Fruit fly (Drosophila melanogaster): ENCODE results near the gene Flacc.

Flacc gene

dm6 chrX:18893433-18893832 is at the start of gene Flacc:
Flacc (minus strand) TSS chrX:18893636.
- TF ChIP-seq insv (optimal IDR thresholded peaks at IDR 0.05) (no peak), h (optimal IDR thresholded peaks at IDR 0.05) (no peak), Myc (optimal IDR thresholded peaks at IDR 0.05) (no peak), Sin3A (optimal IDR thresholded peaks at IDR 0.05) (no peak), psq (optimal IDR thresholded peaks at IDR 0.05) (no peak), ttk (optimal IDR thresholded peaks at IDR 0.05) (no peak)

dm6 chrX:18942648-18943047 is 49.2 kb upstream of the Flacc start:
- TF ChIP-seq Sin3A (optimal IDR thresholded peaks at IDR 0.05) = no peak
- no peak for TF ChIP-seq insv (optimal IDR thresholded peaks at IDR 0.05)
- no peak for TF ChIP-seq h (optimal IDR thresholded peaks at IDR 0.05)
- TF ChIP-seq psq (optimal IDR thresholded peaks at IDR 0.05) = no peak
- TF ChIP-seq ttk (optimal IDR thresholded peaks at IDR 0.05) = no peak
- TF ChIP-seq Myc (optimal IDR thresholded peaks at IDR 0.05) = no peak

- TF ChIP-seq psq (optimal IDR thresholded peaks at IDR 0.05) (no peak), h (optimal IDR thresholded peaks at IDR 0.05) (no peak)
These were observed 48.5 kb upstream of the Flacc start for dm6 chrX:18941980-18942379.

- TF ChIP-seq Myc (optimal IDR thresholded peaks at IDR 0.05) (no peak), h (optimal IDR thresholded peaks at IDR 0.05) (no peak), ttk (optimal IDR thresholded peaks at IDR 0.05) (no peak), insv (optimal IDR thresholded peaks at IDR 0.05) (no peak), psq (optimal IDR thresholded peaks at IDR 0.05) (no peak), Sin3A (optimal IDR thresholded peaks at IDR 0.05) (no peak)
These were observed 46.0 kb upstream of the Flacc start for dm6 chrX:18939429-18939828.

dm6 chrX:18938127-18938939 is 44.9 kb upstream of the Flacc start:
- TF ChIP-seq ttk (optimal IDR thresholded peaks at IDR 0.05) (no peak), psq (optimal IDR thresholded peaks at IDR 0.05) (no peak), h (optimal IDR thresholded peaks at IDR 0.05) (no peak), Myc (optimal IDR thresholded peaks at IDR 0.05) (no peak), Sin3A (optimal IDR thresholded peaks at IDR 0.05) (no peak), insv (optimal IDR thresholded peaks at IDR 0.05) (no peak)

- TF ChIP-seq Myc (optimal IDR thresholded peaks at IDR 0.05) (no peak), ttk (optimal IDR thresholded peaks at IDR 0.05) (no peak), Sin3A (optimal IDR thresholded peaks at IDR 0.05) (no peak), insv (optimal IDR thresholded peaks at IDR 0.05) (no peak), h (optimal IDR thresholded peaks at IDR 0.05) (no peak), psq (optimal IDR thresholded peaks at IDR 0.05) (no peak)
These were observed 43.2 kb upstream of the Flacc start for dm6 chrX:18936606-18937005.

- TF ChIP-seq ttk (optimal IDR thresholded peaks at IDR 0.05) (no peak), h (optimal IDR thresholded peaks at IDR 0.05) (no peak), Myc (optimal IDR thresholded peaks at IDR 0.05) (no peak), insv (optimal IDR thresholded peaks at IDR 0.05) (no peak), psq (optimal IDR thresholded peaks at IDR 0.05) (no peak)
These were observed 41.4 kb upstream of the Flacc start for dm6 chrX:18934859-18935258.

- no peak for TF ChIP-seq Sin3A (optimal IDR thresholded peaks at IDR 0.05)
- no peak for TF ChIP-seq Myc (optimal IDR thresholded peaks at IDR 0.05)
- TF ChIP-seq ttk (optimal IDR thresholded peaks at IDR 0.05) = no peak
- no peak for TF ChIP-seq psq (optimal IDR thresholded peaks at IDR 0.05)
- no peak for TF ChIP-seq h (optimal IDR thresholded peaks at IDR 0.05)
- no peak for TF ChIP-seq insv (optimal IDR thresholded peaks at IDR 0.05)
These were observed 40.0 kb upstream of the Flacc start for dm6 chrX:18933442-18933841.

dm6 chrX:18930868-18931267 is 37.4 kb upstream of the Flacc start:
- TF ChIP-seq Myc (optimal IDR thresholded peaks at IDR 0.05) (no peak), insv (optimal IDR thresholded peaks at IDR 0.05) (no peak), h (optimal IDR thresholded peaks at IDR 0.05) (no peak), ttk (optimal IDR thresholded peaks at IDR 0.05) (no peak), Sin3A (optimal IDR thresholded peaks at IDR 0.05) (no peak), psq (optimal IDR thresholded peaks at IDR 0.05) (no peak)

- TF ChIP-seq Myc (optimal IDR thresholded peaks at IDR 0.05) = no peak
- no peak for TF ChIP-seq Sin3A (optimal IDR thresholded peaks at IDR 0.05)
- TF ChIP-seq psq (optimal IDR thresholded peaks at IDR 0.05) = no peak
- TF ChIP-seq ttk (optimal IDR thresholded peaks at IDR 0.05) = no peak
These were observed 36.6 kb upstream of the Flacc start, which contains the start of gene CG43759 for dm6 chrX:18929946-18930562. CG43759 (plus strand) TSS chrX:18930335.

dm6 chrX:18929430-18929829 is 36.0 kb upstream of the Flacc start:
- no peak for TF ChIP-seq ttk (optimal IDR thresholded peaks at IDR 0.05)

dm6 chrX:18928608-18929059 is 35.2 kb upstream of the Flacc start:
- TF ChIP-seq psq (optimal IDR thresholded peaks at IDR 0.05) = no peak
- TF ChIP-seq ttk (optimal IDR thresholded peaks at IDR 0.05) = no peak
